Worm (Caenorhabditis elegans): ENCODE results near the gene C35D6.13.

- no peak for TF ChIP-seq F13C5.2 (tag; optimal IDR thresholded peaks at IDR 0.05)
- TF ChIP-seq ama-1 (optimal IDR thresholded peaks at IDR 0.05): no peak
- no peak for TF ChIP-seq tbx-37 (GFP tag; conservative IDR thresholded peaks at IDR 0.05)
- no peak for TF ChIP-seq hmbx-1 (tag; optimal IDR thresholded peaks at IDR 0.05)
- no peak for TF ChIP-seq ets-7 (tag; optimal IDR thresholded peaks at IDR 0.05)
Measured at ce11 chrIV:16324589-16324988, 12.2 kb upstream of the C35D6.13 start, which contains the start of gene srz-105.
